Fruit fly (Drosophila melanogaster) whole organism, embryonic: ENCODE measurements around the gene Syx1A.

Source experiments
- CG11696 ChIP-seq: fragments of 200-800 bp; sonication (Bioruptor generic); IDR thresholded peaks from 2 replicates; pipeline ENCODE4 v1.3.6; 2022; ENCODE audit warnings: missing biosample characterization, missing genetic modification characterization
- CG12769 ChIP-seq: fragments of 200-800 bp; sonication (Bioruptor generic); optimal IDR thresholded peaks from 2 replicates; lab custom pipeline; 2019; ENCODE audit warnings: missing biosample characterization, mild to moderate bottlenecking, missing genetic modification characterization, moderate library complexity
- CG12942 ChIP-seq: fragments of 200-800 bp; sonication (Bioruptor generic); optimal IDR thresholded peaks from 3 replicates; lab custom pipeline; 2016; ENCODE audit warnings: missing biosample characterization, missing genetic modification characterization
- CG14860 ChIP-seq: fragments of 200-800 bp; sonication (Bioruptor generic); IDR thresholded peaks from 3 replicates; pipeline ENCODE4 v1.3.6; 2022; ENCODE audit warnings: missing biosample characterization, missing genetic modification characterization; ENCODE audit not compliant: partially characterized antibody
- CG1529 ChIP-seq: fragments of 200-800 bp; sonication (Bioruptor generic); optimal IDR thresholded peaks from 3 replicates; lab custom pipeline; 2018; ENCODE audit warnings: missing biosample characterization, missing genetic modification characterization
- CG17568 ChIP-seq: fragments of 200-800 bp; sonication (Bioruptor generic); optimal IDR thresholded peaks from 2 replicates; lab custom pipeline; 2018; ENCODE audit warnings: missing biosample characterization, mild to moderate bottlenecking, missing genetic modification characterization, moderate library complexity
- CG17612 ChIP-seq: fragments of 200-800 bp; sonication (Bioruptor generic); IDR thresholded peaks from 2 replicates; pipeline ENCODE4 v1.3.6; 2022; ENCODE audit warnings: missing biosample characterization, missing genetic modification characterization
- CG17829 ChIP-seq: fragments of 200-800 bp; optimal IDR thresholded peaks from 2 replicates; lab custom pipeline; 2019; ENCODE audit warnings: missing biosample characterization, mild to moderate bottlenecking, missing genetic modification characterization, moderate library complexity
- CG18619 ChIP-seq: fragments of 200-800 bp; sonication (Bioruptor generic); optimal IDR thresholded peaks from 3 replicates; lab custom pipeline; 2017; ENCODE audit warnings: missing biosample characterization, mild to moderate bottlenecking, missing genetic modification characterization
- CG34376 ChIP-seq: fragments of 200-800 bp; sonication (Bioruptor generic); optimal IDR thresholded peaks from 2 replicates; lab custom pipeline; 2018; ENCODE audit warnings: missing biosample characterization, mild to moderate bottlenecking, missing genetic modification characterization
- CG3995 ChIP-seq: fragments of 200-800 bp; sonication (Bioruptor generic); optimal IDR thresholded peaks from 3 replicates; lab custom pipeline; 2016; ENCODE audit warnings: missing biosample characterization, missing genetic modification characterization
- CG4707 ChIP-seq: fragments of 200-800 bp; sonication (Bioruptor generic); optimal IDR thresholded peaks from 2 replicates; lab custom pipeline; 2018; ENCODE audit warnings: missing biosample characterization, mild to moderate bottlenecking, missing genetic modification characterization, moderate library complexity
- CG5245 ChIP-seq: fragments of 200-800 bp; sonication (Bioruptor generic); optimal IDR thresholded peaks from 3 replicates; lab custom pipeline; 2016; ENCODE audit warnings: missing biosample characterization, missing genetic modification characterization
- CG6683 ChIP-seq: fragments of 200-800 bp; sonication (Bioruptor generic); optimal IDR thresholded peaks from 2 replicates; lab custom pipeline; 2017; ENCODE audit warnings: missing biosample characterization, mild to moderate bottlenecking, missing genetic modification characterization, missing genetic modification reagents
- ERR ChIP-seq: fragments of 200-800 bp; sonication (Bioruptor generic); optimal IDR thresholded peaks from 2 replicates; lab custom pipeline; 2016; ENCODE audit warnings: missing biosample characterization, missing genetic modification characterization
- Fer3 ChIP-seq: fragments of 200-800 bp; sonication (Bioruptor generic); optimal IDR thresholded peaks from 2 replicates; lab custom pipeline; 2018; ENCODE audit warnings: missing biosample characterization, mild to moderate bottlenecking, missing genetic modification characterization, moderate library complexity
- H15 ChIP-seq: fragments of 200-800 bp; sonication (Bioruptor generic); IDR thresholded peaks from 3 replicates; pipeline ENCODE4 v1.3.6; 2022; ENCODE audit warnings: missing biosample characterization, missing genetic modification characterization
- HLH4C ChIP-seq: fragments of 200-800 bp; sonication (Bioruptor generic); IDR thresholded peaks from 3 replicates; pipeline ENCODE4 v1.3.6; 2022; ENCODE audit warnings: missing biosample characterization, missing genetic modification characterization; ENCODE audit not compliant: partially characterized antibody
- Lhr ChIP-seq: fragments of 200-800 bp; sonication (Bioruptor generic); optimal IDR thresholded peaks from 3 replicates; lab custom pipeline; 2017; ENCODE audit warnings: mild to moderate bottlenecking, missing biosample characterization, missing genetic modification reagents, missing genetic modification characterization
- Med ChIP-seq: fragments of 200-800 bp; sonication (Bioruptor generic); peaks from one replicate; lab custom pipeline; 2016; ENCODE audit warnings: missing biosample characterization, missing genetic modification characterization, mild to moderate bottlenecking, inconsistent platforms, moderate library complexity
- Opbp ChIP-seq: fragments of 200-800 bp; sonication (Bioruptor generic); IDR thresholded peaks from 3 replicates; pipeline ENCODE4 v1.3.6; 2022; ENCODE audit warnings: missing biosample characterization, missing genetic modification characterization; ENCODE audit not compliant: partially characterized antibody
- Trl ChIP-seq, 3 experiments: fragments of >200 bp in 2 of 3; fragments of 200-800 bp in 1 of 3; sonication (Bioruptor generic) in 1 of 3; optimal IDR thresholded peaks; 2 replicates in 1 of 3; 3 replicates in 2 of 3; lab custom pipeline; 2016 to 2017; ENCODE audit warnings: missing biosample characterization in 1 of 3, missing genetic modification characterization in 1 of 3
- Xbp1 ChIP-seq: fragments of 200-800 bp; sonication (Bioruptor generic); optimal IDR thresholded peaks from 3 replicates; lab custom pipeline; 2016; ENCODE audit warnings: missing biosample characterization, mild to moderate bottlenecking, missing genetic modification characterization
- ab ChIP-seq: fragments of 200-800 bp; sonication (Bioruptor generic); optimal IDR thresholded peaks from 2 replicates; lab custom pipeline; 2016; ENCODE audit warnings: missing biosample characterization, missing genetic modification characterization
- ato ChIP-seq: fragments of 200-800 bp; sonication (Bioruptor generic); IDR thresholded peaks from 2 replicates; pipeline ENCODE4 v1.3.6; 2022; ENCODE audit warnings: missing biosample characterization, missing genetic modification characterization; ENCODE audit not compliant: partially characterized antibody
- bcd ChIP-seq: fragments of 200-800 bp; sonication (Bioruptor generic); optimal IDR thresholded peaks from 2 replicates; lab custom pipeline; 2017; ENCODE audit warnings: missing biosample characterization, mild to moderate bottlenecking, missing genetic modification characterization
- cg ChIP-seq: fragments of 200-800 bp; sonication (Bioruptor generic); optimal IDR thresholded peaks from 3 replicates; lab custom pipeline; 2019; ENCODE audit warnings: missing biosample characterization, mild to moderate bottlenecking, missing genetic modification characterization, moderate library complexity
- chif ChIP-seq, 2 experiments: fragments of 200-800 bp; sonication (Bioruptor generic); optimal IDR thresholded peaks; 3 replicates each; lab custom pipeline; 2016; ENCODE audit warnings: missing biosample characterization in 2 of 2, missing genetic modification characterization in 2 of 2
- corto ChIP-seq: fragments of 200-800 bp; sonication (Bioruptor generic); optimal IDR thresholded peaks from 2 replicates; lab custom pipeline; 2016; ENCODE audit warnings: missing biosample characterization, mild to moderate bottlenecking, missing genetic modification characterization, moderate library complexity
- crol ChIP-seq: fragments of 200-800 bp; sonication (Bioruptor generic); IDR thresholded peaks from 2 replicates; pipeline ENCODE4 v1.3.6; 2022; ENCODE audit warnings: missing biosample characterization, missing genetic modification characterization
- cwo ChIP-seq: fragments of 200-800 bp; sonication (Bioruptor generic); optimal IDR thresholded peaks from 3 replicates; lab custom pipeline; 2017; ENCODE audit warnings: missing biosample characterization, missing genetic modification characterization, mild to moderate bottlenecking, moderate library complexity, missing genetic modification reagents
- dan ChIP-seq: fragments of 200-800 bp; sonication (Bioruptor generic); IDR thresholded peaks from 2 replicates; pipeline ENCODE4 v1.3.6; 2022; ENCODE audit warnings: missing biosample characterization, missing genetic modification characterization
- dimm ChIP-seq: fragments of 200-800 bp; sonication (Bioruptor generic); IDR thresholded peaks from 2 replicates; pipeline ENCODE4 v1.3.6; 2022; ENCODE audit warnings: missing biosample characterization, missing genetic modification characterization
- dpn ChIP-seq, 2 experiments: fragments of 200-800 bp; sonication (Bioruptor generic); optimal IDR thresholded peaks; 3 replicates each; lab custom pipeline; 2016; ENCODE audit warnings: missing biosample characterization in 2 of 2, missing genetic modification characterization in 2 of 2
- fd96Cb ChIP-seq: fragments of 200-800 bp; sonication (Bioruptor generic); optimal IDR thresholded peaks from 2 replicates; lab custom pipeline; 2018; ENCODE audit warnings: missing biosample characterization, mild to moderate bottlenecking, missing genetic modification characterization, moderate library complexity
- fru ChIP-seq: fragments of >200 bp; optimal IDR thresholded peaks from 2 replicates; lab custom pipeline; 2017
- gsb-n ChIP-seq: fragments of 200-800 bp; sonication (Bioruptor generic); optimal IDR thresholded peaks from 3 replicates; lab custom pipeline; 2018; ENCODE audit warnings: missing biosample characterization, mild to moderate bottlenecking, missing genetic modification characterization
- knrl ChIP-seq: fragments of 200-800 bp; sonication (Bioruptor generic); IDR thresholded peaks from 3 replicates; pipeline ENCODE4 v1.3.6; 2022; ENCODE audit warnings: missing biosample characterization, missing genetic modification characterization; ENCODE audit not compliant: partially characterized antibody
- luna ChIP-seq: fragments of 200-800 bp; sonication (Bioruptor generic); optimal IDR thresholded peaks from 2 replicates; lab custom pipeline; 2016; ENCODE audit warnings: missing biosample characterization, missing genetic modification characterization
- org-1 ChIP-seq: fragments of 200-800 bp; sonication (Bioruptor generic); optimal IDR thresholded peaks from 2 replicates; lab custom pipeline; 2017; ENCODE audit warnings: missing biosample characterization, missing genetic modification characterization
- pfk ChIP-seq: fragments of 200-800 bp; sonication (Bioruptor generic); optimal IDR thresholded peaks from 2 replicates; lab custom pipeline; 2018; ENCODE audit warnings: missing biosample characterization, mild to moderate bottlenecking, missing genetic modification characterization, moderate library complexity
- phol ChIP-seq: fragments of 200-800 bp; sonication (Bioruptor generic); optimal IDR thresholded peaks from 3 replicates; lab custom pipeline; 2018; ENCODE audit warnings: missing biosample characterization, mild to moderate bottlenecking, missing genetic modification characterization, moderate library complexity
- pros ChIP-seq: fragments of 200-800 bp; sonication (Bioruptor generic); optimal IDR thresholded peaks from 3 replicates; lab custom pipeline; 2019; ENCODE audit warnings: missing biosample characterization, mild to moderate bottlenecking, missing genetic modification characterization, moderate library complexity
- psq ChIP-seq: fragments of 200-800 bp; sonication (Bioruptor generic); optimal IDR thresholded peaks from 2 replicates; lab custom pipeline; 2017; ENCODE audit warnings: missing biosample characterization, missing genetic modification characterization
- stwl ChIP-seq: fragments of 200-800 bp; sonication (Bioruptor generic); optimal IDR thresholded peaks from 3 replicates; lab custom pipeline; 2018; ENCODE audit warnings: missing biosample characterization, mild to moderate bottlenecking, missing genetic modification characterization, moderate library complexity
- sug ChIP-seq: fragments of 200-800 bp; optimal IDR thresholded peaks from 2 replicates; lab custom pipeline; 2019; ENCODE audit warnings: missing biosample characterization, mild to moderate bottlenecking, missing genetic modification characterization, moderate library complexity
- zfh2 ChIP-seq: fragments of 200-800 bp; sonication (Bioruptor generic); optimal IDR thresholded peaks from 2 replicates; lab custom pipeline; 2016; ENCODE audit warnings: missing biosample characterization, missing genetic modification characterization

Syx1A gene

DNA sequence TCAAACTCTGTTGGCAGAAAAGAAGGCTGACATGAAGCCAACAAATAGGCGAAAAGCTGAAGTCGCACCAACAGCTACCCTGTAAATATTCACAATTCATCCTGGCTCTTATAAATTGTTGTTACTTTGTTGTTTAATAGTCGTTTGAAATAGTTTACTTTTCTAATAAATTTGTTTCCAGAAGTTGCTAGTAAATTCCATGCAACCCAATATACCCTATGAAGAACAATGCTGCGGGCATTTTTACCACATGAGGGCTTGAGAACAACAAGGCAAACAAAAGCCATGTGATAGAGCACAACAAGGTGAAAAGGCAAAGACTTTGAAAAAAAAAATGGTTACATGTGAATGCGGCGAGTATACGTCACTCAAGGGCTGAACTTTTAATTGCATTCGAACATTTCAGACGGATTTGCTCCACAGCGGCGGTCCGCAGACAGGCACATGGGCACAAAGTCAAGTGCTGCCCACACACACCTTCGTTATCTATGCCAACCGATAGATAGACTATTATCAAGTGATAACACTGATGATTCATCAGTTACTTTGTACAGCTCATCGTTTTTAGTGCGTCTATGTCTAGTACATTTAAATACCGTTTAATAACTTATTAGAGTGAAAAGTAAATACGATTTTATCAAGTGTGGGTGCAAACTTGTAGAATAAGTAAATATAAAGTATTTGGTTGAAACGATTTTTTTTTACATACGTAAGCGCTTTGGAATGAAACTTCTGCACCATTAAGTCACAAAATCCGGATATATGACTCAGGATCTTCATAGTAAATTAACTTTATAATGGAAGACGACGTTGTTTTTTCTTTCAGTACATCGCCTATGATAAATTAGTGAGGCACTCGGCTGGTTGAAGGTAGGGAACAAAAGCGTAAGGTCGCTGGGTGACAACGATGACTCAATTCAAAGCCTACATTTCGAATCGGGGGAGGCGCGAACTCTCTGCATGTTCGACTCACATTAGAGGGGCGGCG is 6.2 kb downstream of the Syx1A start (continued):
- TF ChIP-seq CG14860 (no peak), corto (peak; percentile 32), HLH4C (GFP tag; lab: Robert Waterston, UW) (no peak), CG6683 (GFP tag; lab: Kevin White, UChicago) (no peak), dan (GFP tag; lab: Robert Waterston, UW) (no peak), pfk (GFP tag; lab: Kevin White, UChicago) (no peak), CG1529 (GFP tag; lab: Kevin White, UChicago) (peak; percentile 17), fd96Cb (tag; lab: Kevin White, UChicago) (peak; percentile 74), CG34376 (GFP tag; lab: Kevin White, UChicago) (no peak), dimm (GFP tag; lab: Robert Waterston, UW) (peak; percentile 60), phol (tag; lab: Kevin White, UChicago) (peak; percentile 75), luna (GFP tag; lab: Kevin White, UChicago) (peak; percentile 44), cwo (GFP tag; lab: Kevin White, UChicago) (peak; percentile 53), bcd (GFP tag; lab: Kevin White, UChicago) (peak; percentile 71), CG17568 (GFP tag; lab: Kevin White, UChicago) (peak; percentile 71), Med (GFP tag; lab: Kevin White, UChicago) (peak; percentile 98), ERR (GFP tag; lab: Kevin White, UChicago) (peak; percentile 72), H15 (peak; percentile 86), Lhr (GFP tag; lab: Kevin White, UChicago) (peak; percentile 16), crol (GFP tag; lab: Robert Waterston, UW) (no peak), CG5245 (GFP tag; lab: Kevin White, UChicago) (peak; percentile 66), chif (GFP tag; optimal IDR thresholded peaks at IDR 0.05; lab: Kevin White, UChicago) (peak; percentile 84 to 89), CG12942 (GFP tag; lab: Kevin White, UChicago) (peak; percentile 72), CG17829 (peak; percentile 73), CG17612 (GFP tag; lab: Robert Waterston, UW) (no peak), gsb-n (peak; percentile 43), Xbp1 (GFP tag; lab: Kevin White, UChicago) (peak; percentile 79), CG18619 (peak; percentile 72), zfh2 (GFP tag; lab: Kevin White, UChicago) (peak; percentile 76), ab (GFP tag; lab: Kevin White, UChicago) (peak; percentile 1), knrl (GFP tag; lab: Robert Waterston, UW) (no peak), CG11696 (GFP tag; lab: Robert Waterston, UW) (peak; percentile 68), Trl (optimal IDR thresholded peaks at IDR 0.05; lab: Kevin White, UChicago) (no peak), Trl (GFP tag; optimal IDR thresholded peaks at IDR 0.05; lab: Kevin White, UChicago) (peak; percentile 65), org-1 (GFP tag; lab: Kevin White, UChicago) (peak; percentile 36), CG4707 (peak; percentile 30), dpn (GFP tag; optimal IDR thresholded peaks at IDR 0.05; lab: Kevin White, UChicago) (peak; percentile 82 to 83), cg (GFP tag; lab: Kevin White, UChicago) (no peak), pros (GFP tag; lab: Kevin White, UChicago) (no peak), Opbp (GFP tag; lab: Robert Waterston, UW) (no peak), CG3995 (GFP tag; lab: Kevin White, UChicago) (no peak), psq (GFP tag; lab: Kevin White, UChicago) (peak; percentile 57), CG12769 (tag; lab: Kevin White, UChicago) (peak; percentile 89), fru (lab: Kevin White, UChicago) (no peak), stwl (tag; lab: Kevin White, UChicago) (no peak), sug (tag; lab: Kevin White, UChicago) (peak; percentile 55), Fer3 (tag; lab: Kevin White, UChicago) (peak; percentile 79), ato (GFP tag; lab: Robert Waterston, UW) (no peak)
